Worm (Caenorhabditis elegans): ENCODE data around the gene egl-44.

Gene egl-44

ce11 chrII:5942593-5942992 is 14.0 kb downstream of the egl-44 start, which contains the start of gene F28B12.1:
TSS of gene F28B12.1 (plus strand) at chrII:5942927.
- TF ChIP-seq him-1 (tag; optimal IDR thresholded peaks at IDR 0.05) (peak; percentile 16), dao-5 (tag; optimal IDR thresholded peaks at IDR 0.05) (no peak)

DNA sequence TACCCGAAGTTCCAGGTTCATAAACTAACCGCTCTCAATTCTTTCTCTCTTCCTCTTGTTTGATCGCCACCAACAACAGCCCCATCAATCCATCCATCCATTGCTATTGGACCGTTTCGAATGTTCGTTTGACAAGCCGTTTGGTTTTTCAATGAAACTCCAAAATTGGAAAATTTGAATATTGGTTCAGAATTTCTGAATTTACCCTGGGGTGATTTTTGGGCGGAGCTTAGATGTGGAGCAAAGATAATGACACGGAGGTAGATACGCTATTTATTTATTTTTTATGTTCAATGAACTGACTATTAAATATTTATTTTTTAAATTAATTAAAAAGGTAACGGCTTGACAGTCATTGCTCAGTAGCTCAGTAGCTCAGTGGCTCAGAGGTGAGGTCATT is 15.7 kb downstream of the egl-44 start, which contains the start of gene B0034.2:
TSS of gene B0034.2 (minus strand) at position 101 of the 400 bp plus-strand sequence.
- TF ChIP-seq him-1 (tag; optimal IDR thresholded peaks at IDR 0.05) (no peak), W03F9.2 (tag; optimal IDR thresholded peaks at IDR 0.05) (no peak), dao-5 (tag; optimal IDR thresholded peaks at IDR 0.05) (no peak)

DNA sequence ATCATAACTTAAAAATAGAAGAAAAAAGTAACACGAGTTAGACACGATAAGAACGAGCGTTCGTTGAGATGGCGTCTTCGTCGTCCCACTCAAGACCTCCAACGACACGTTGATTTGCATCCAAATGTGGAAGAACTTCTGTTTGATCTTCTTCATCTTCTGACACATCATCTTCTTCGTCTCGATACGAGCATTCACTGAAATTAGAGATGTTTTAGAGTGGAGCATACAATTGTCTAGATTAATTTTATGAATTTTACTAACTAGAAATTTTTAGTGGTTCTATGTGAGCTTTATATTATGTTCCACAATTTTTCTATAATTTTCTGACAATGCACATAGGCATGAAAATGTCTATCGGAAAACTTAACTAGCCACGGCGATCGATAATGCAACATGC is 17.2 kb downstream of the egl-44 start:
- TF ChIP-seq him-1 (tag; optimal IDR thresholded peaks at IDR 0.05) (no peak), W03F9.2 (tag; optimal IDR thresholded peaks at IDR 0.05) (no peak), dao-5 (tag; optimal IDR thresholded peaks at IDR 0.05) (no peak)

- TF ChIP-seq W03F9.2 (tag; optimal IDR thresholded peaks at IDR 0.05) (no peak), dao-5 (tag; optimal IDR thresholded peaks at IDR 0.05) (no peak), him-1 (tag; optimal IDR thresholded peaks at IDR 0.05) (no peak)
Observed at ce11 chrII:5946438-5946837, 17.8 kb downstream of the egl-44 start.

DNA sequence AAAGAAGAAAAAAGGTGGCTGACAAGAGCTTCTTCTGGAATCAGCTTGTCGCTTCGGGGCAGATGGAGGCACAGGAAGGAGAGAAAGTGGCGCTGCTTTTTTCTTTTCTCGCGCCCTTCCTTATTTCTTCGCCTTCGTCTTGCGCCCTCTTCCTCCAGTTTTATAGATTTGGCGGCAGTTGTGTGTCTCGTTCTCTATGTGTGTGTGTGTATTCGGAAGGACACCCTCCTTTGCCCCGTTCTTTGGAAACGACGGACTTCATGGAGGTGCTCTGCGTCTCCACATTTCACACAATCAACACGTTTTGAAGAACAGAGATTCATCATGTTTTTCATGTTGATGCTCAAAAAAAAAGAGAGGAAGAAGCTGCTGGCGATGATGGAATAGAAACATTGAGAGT is 20.1 kb downstream of the egl-44 start:
- no peak for TF ChIP-seq him-1 (tag; optimal IDR thresholded peaks at IDR 0.05)
- no peak for TF ChIP-seq dao-5 (tag; optimal IDR thresholded peaks at IDR 0.05)
- TF ChIP-seq W03F9.2 (tag; optimal IDR thresholded peaks at IDR 0.05), result no peak

ce11 chrII:5950657-5951056 is 22.1 kb downstream of the egl-44 start:
- no peak for TF ChIP-seq W03F9.2 (tag; optimal IDR thresholded peaks at IDR 0.05)
- TF ChIP-seq dao-5 (tag; optimal IDR thresholded peaks at IDR 0.05), result no peak
- TF ChIP-seq him-1 (tag; optimal IDR thresholded peaks at IDR 0.05), result no peak

DNA sequence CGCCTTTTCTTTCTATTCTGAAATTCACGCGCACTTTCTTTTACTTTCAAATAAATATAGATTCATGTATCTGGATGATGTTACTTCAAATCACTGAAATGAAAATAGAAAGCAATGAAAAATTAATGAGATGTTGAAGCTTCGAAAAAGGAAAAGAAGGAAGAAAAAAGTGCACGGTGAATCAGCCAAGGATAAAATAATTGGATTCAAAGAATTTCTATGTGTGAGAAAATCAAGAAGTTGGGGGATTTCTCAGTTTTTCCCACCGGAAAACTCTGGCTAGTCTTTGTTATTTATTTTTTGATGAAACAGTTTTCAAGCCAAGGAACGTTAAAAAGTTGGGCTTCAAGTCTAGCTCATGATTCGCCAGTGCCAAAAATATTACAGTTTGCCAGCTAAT is 23.1 kb downstream of the egl-44 start:
- TF ChIP-seq him-1 (tag; optimal IDR thresholded peaks at IDR 0.05) (no peak), W03F9.2 (tag; optimal IDR thresholded peaks at IDR 0.05) (no peak), dao-5 (tag; optimal IDR thresholded peaks at IDR 0.05) (no peak)

- no peak for TF ChIP-seq dao-5 (tag; optimal IDR thresholded peaks at IDR 0.05)
- TF ChIP-seq him-1 (tag; optimal IDR thresholded peaks at IDR 0.05), result no peak
- no peak for TF ChIP-seq W03F9.2 (tag; optimal IDR thresholded peaks at IDR 0.05)
Observed at ce11 chrII:5952214-5952613, 23.6 kb downstream of the egl-44 start.

DNA sequence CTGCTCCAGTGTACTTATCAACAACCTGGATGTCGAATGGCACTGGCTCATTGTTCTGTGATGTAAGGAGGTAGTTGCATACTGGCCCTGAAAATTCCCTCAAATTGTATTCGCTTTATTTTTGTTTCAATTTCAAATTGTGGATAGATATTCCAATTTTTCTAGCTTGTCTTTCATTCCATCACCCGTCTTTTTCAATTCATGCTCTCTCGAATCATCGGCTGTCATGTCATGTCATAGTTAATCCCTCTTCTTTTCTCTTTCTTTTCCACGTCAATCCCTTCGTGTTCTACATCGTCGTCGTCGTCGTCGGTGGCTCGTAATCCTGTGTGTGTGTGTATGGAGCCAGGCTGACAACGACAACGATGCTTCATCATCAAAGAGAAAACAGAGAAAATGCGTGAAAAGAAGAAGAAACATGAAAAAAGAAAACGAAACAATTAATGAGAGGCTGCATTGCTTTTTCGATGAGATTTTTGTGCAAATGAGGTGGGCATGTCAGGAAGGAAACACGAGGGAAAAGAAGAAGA is 27.1 kb downstream of the egl-44 start:
- TF ChIP-seq him-1 (tag; optimal IDR thresholded peaks at IDR 0.05), result peak; percentile 6
- no peak for TF ChIP-seq dao-5 (tag; optimal IDR thresholded peaks at IDR 0.05)
- no peak for TF ChIP-seq W03F9.2 (tag; optimal IDR thresholded peaks at IDR 0.05)

- TF ChIP-seq dao-5 (tag; optimal IDR thresholded peaks at IDR 0.05) (no peak), W03F9.2 (tag; optimal IDR thresholded peaks at IDR 0.05) (no peak), him-1 (tag; optimal IDR thresholded peaks at IDR 0.05) (no peak)
Observed at ce11 chrII:5956583-5956982, 28.0 kb downstream of the egl-44 start, which contains the start of gene casy-1. TSS of gene casy-1 (minus strand) at chrII:5956683.

DNA sequence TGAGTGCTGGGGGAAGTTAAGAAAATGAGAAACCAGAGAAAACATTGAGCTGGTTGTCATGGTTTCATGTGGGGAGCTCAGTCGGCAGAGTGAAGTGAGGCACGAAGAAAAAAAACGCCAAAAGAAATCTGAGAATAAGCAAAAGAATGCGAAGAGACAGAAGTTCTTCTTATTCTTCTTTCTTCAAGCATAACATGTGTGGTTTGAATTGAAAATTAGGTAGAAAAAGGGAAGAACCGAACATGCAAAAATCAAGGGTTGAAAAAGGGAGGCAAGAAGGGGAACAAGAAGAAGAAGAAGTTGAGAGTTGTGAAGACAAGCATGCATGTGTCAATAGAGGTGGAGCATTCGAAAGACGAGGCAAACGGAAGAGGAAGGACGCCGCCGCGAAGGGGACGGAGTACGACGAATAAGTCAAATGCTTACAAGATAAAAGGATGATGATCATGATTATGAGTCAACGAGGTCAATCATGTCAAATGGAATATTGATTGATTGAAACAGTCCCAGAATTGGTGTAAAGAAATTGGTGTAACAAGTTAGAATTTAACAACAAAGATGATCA is 29.3 kb downstream of the egl-44 start:
- TF ChIP-seq him-1 (tag; optimal IDR thresholded peaks at IDR 0.05) (no peak), dao-5 (tag; optimal IDR thresholded peaks at IDR 0.05) (no peak), W03F9.2 (tag; optimal IDR thresholded peaks at IDR 0.05) (no peak)

DNA sequence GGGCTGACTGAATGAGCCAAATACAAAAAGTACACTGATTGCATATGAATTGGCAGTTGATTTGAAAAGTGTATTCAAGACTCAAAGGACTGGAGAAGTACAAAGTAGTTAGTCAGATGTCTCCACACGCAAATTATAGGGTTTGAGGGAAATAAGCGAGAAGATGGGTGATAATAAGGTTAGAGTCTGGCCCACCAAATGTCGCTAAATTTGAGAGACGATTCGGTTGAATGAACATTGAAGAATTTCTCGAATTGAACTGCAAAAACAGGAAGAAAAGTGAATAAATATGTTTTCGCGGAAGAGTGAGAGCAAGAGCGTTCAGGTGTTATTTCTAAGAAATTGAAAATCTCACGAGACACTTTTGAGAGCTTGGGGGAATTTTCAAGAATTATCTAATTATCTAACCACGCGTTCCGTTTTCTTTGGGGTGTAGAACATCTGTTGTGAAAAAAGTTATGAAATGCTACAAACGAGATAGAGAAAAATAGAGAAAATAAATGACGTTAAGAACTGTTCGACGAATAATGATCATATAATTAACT is 31.0 kb downstream of the egl-44 start:
- no peak for TF ChIP-seq dao-5 (tag; optimal IDR thresholded peaks at IDR 0.05)
- TF ChIP-seq W03F9.2 (tag; optimal IDR thresholded peaks at IDR 0.05), result no peak
- TF ChIP-seq him-1 (tag; optimal IDR thresholded peaks at IDR 0.05), result no peak

DNA sequence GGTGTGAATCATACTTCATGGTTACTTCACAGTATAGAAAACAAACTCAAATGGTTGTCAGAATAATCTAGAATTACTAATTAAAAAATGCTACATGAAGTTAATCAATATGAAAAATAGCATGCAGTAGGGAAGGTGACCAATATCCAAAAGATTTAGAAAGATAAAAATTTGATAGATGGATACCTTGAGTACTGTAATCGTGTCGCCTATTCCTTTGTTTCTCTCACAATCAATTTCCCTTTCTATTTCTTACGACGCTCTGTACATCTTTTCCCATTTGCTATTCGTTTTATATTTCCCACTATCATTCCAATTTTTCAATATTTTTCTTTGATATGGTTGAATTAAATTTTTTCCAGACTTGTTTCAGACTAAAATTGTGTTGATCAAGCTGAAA is 32.7 kb downstream of the egl-44 start, which contains the start of gene B0034.7:
TSS of gene B0034.7 (plus strand) at position 301 of the 400 bp plus-strand sequence.
- TF ChIP-seq dao-5 (tag; optimal IDR thresholded peaks at IDR 0.05) (no peak), W03F9.2 (tag; optimal IDR thresholded peaks at IDR 0.05) (no peak), him-1 (tag; optimal IDR thresholded peaks at IDR 0.05) (no peak)

DNA sequence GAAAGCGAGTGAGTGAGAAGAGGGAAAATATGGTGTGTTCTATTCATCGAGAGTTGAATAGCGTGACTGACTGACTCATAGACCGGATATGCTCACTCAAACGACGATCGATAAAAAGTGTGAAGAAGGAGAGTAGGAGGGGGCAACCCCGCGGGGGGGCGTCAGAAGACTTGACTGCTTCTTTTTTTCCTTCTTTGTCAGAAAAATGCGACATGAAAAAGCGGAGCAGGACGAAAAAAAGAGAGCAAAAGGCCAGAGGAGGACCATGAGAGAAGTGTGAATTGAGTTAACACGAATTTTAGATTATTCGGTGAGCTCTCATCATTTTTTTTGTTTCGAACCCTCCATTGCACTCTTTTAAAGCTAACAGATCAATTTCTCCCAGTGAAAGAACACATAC is 33.7 kb downstream of the egl-44 start:
- no peak for TF ChIP-seq W03F9.2 (tag; optimal IDR thresholded peaks at IDR 0.05)
- no peak for TF ChIP-seq dao-5 (tag; optimal IDR thresholded peaks at IDR 0.05)
- TF ChIP-seq him-1 (tag; optimal IDR thresholded peaks at IDR 0.05), result no peak

DNA sequence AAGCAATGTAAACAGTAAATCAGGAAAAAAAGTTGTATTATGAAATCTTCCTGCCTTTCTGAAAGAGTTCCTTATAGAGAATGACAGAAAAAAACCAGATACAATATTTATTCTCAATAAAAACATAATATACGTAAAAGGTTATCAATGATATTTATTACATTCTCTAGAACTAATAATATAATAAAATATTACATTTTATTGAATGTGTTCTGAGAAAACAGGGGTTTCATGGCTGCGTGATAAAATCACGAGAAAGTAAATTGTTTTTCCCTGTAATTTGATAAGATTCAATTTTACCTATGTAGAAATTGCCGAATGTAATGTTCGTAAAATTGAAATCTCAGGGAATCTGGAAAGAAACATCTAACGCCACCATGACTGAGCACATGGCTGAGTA is 36.4 kb downstream of the egl-44 start:
- TF ChIP-seq dao-5 (tag; optimal IDR thresholded peaks at IDR 0.05), result no peak
- no peak for TF ChIP-seq W03F9.2 (tag; optimal IDR thresholded peaks at IDR 0.05)
- TF ChIP-seq him-1 (tag; optimal IDR thresholded peaks at IDR 0.05), result no peak

Measured in whole organism, L4/young adult.